Comparison of ENCODE assay signal across 1 fruit fly cellular context in the genomic region with DNA sequence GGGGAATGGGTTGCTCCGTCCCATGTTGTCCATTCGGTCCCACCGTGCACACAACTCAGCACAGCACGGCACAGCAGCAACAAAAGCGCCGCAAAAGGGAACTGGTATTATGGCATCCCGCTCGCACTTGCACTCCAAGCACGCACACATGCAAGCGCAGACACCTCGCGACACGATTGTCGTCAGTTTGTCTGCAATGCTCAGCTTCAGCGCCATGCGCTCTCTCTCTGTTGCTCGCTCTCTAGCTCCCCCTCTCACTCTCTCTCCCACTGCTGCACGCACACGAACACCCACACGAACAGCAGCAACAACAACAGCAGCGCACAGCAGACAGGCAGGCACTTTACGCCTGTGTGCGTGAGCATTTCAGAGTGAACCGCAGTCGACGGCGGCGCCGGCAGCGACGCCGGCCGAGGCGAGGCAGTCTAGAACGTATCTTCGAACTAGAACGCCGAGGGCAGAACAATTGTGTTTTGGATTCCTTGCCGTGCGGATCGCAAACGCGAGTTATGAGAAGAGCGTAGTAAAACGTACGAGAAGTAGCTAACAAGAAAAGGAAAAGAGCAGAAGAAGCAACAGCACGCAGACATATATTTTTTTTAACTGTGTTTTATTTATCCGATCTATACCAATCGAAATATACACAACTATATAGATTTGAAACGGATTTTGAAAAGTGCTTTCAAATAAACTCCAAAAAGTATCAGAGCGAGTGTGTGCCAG.
TF ChIP-seq lines count a peak whose summit lies in the region.

Gene brk (plus strand): TSS at position 462 of the 723 bp plus-strand sequence.

TF ChIP-seq in whole organism, embryonic, 481 proteins besides CTCF, POLR2A, EP300 and RAD21 (continued from another document and continues in another):
- TF ChIP-seq CG8388 (GFP tag; optimal IDR thresholded peaks at IDR 0.05; lab: Kevin White, UChicago), result no peak
- TF ChIP-seq CG14667 (GFP tag; IDR thresholded peaks at IDR 0.05; lab: Robert Waterston, UW), result no peak
- TF ChIP-seq dysf (GFP tag; IDR thresholded peaks at IDR 0.05; lab: Robert Waterston, UW), result no peak
- TF ChIP-seq CG9817 (tag; optimal IDR thresholded peaks at IDR 0.05; lab: Kevin White, UChicago), result no peak
- no peak for TF ChIP-seq CG11560 (tag; IDR thresholded peaks at IDR 0.05; lab: Robert Waterston, UW)
- TF ChIP-seq Doc2 (GFP tag; IDR thresholded peaks at IDR 0.05; lab: Robert Waterston, UW), result no peak
- TF ChIP-seq CG17612 (GFP tag; IDR thresholded peaks at IDR 0.05; lab: Robert Waterston, UW), result no peak
- no peak for TF ChIP-seq zf30C (GFP tag; optimal IDR thresholded peaks at IDR 0.05; lab: Kevin White, UChicago)
- no peak for TF ChIP-seq tx (GFP tag; optimal IDR thresholded peaks at IDR 0.05; lab: Kevin White, UChicago)
- no peak for TF ChIP-seq gfzf (GFP tag; optimal IDR thresholded peaks at IDR 0.05; lab: Kevin White, UChicago)
- TF ChIP-seq ftz-f1 (GFP tag; optimal IDR thresholded peaks at IDR 0.05; lab: Kevin White, UChicago), result peak; percentile 37
- no peak for TF ChIP-seq peb (GFP tag; IDR thresholded peaks at IDR 0.05; lab: Robert Waterston, UW)
- no peak for TF ChIP-seq fd64A (GFP tag; optimal IDR thresholded peaks at IDR 0.05; lab: Kevin White, UChicago)
- no peak for TF ChIP-seq CG17802 (tag; optimal IDR thresholded peaks at IDR 0.05; lab: Kevin White, UChicago)
- TF ChIP-seq CG7357 (GFP tag; IDR thresholded peaks at IDR 0.05; lab: Robert Waterston, UW), result no peak
- TF ChIP-seq wek (GFP tag; optimal IDR thresholded peaks at IDR 0.05; lab: Kevin White, UChicago), result no peak
- peak; percentile 45; the same call in 1 of the 2 replicates for TF ChIP-seq bbx (GFP tag; IDR thresholded peaks at IDR 0.05; lab: Robert Waterston, UW; ENCODE audit: partially characterized antibody)
- TF ChIP-seq eyg (GFP tag; optimal IDR thresholded peaks at IDR 0.05; lab: Kevin White, UChicago), result no peak
- no peak for TF ChIP-seq CG14710 (tag; optimal IDR thresholded peaks at IDR 0.05; lab: Kevin White, UChicago)
- no peak for TF ChIP-seq CG33213 (GFP tag; optimal IDR thresholded peaks at IDR 0.05; lab: Kevin White, UChicago)
- no peak for TF ChIP-seq nau (GFP tag; optimal IDR thresholded peaks at IDR 0.05; lab: Kevin White, UChicago)
- no peak for TF ChIP-seq CG12942 (GFP tag; optimal IDR thresholded peaks at IDR 0.05; lab: Kevin White, UChicago)
- peak; percentile 3 for TF ChIP-seq CG1529 (GFP tag; optimal IDR thresholded peaks at IDR 0.05; lab: Kevin White, UChicago)
- peak; percentile 91 for TF ChIP-seq CG4707 (GFP tag; optimal IDR thresholded peaks at IDR 0.05; lab: Kevin White, UChicago)
- TF ChIP-seq Bdp1 (GFP tag; optimal IDR thresholded peaks at IDR 0.05; lab: Kevin White, UChicago), result no peak
- TF ChIP-seq sna (GFP tag; IDR thresholded peaks at IDR 0.05; lab: Robert Waterston, UW; ENCODE audit: partially characterized antibody), result peak; percentile 50; the same call in 1 of the 2 replicates
- TF ChIP-seq fd96Cb (tag; optimal IDR thresholded peaks at IDR 0.05; lab: Kevin White, UChicago), result no peak
- TF ChIP-seq CG10979 (tag; optimal IDR thresholded peaks at IDR 0.05; lab: Kevin White, UChicago), result no peak
- no peak for TF ChIP-seq CkIIα-i1 (GFP tag; IDR thresholded peaks at IDR 0.05; lab: Robert Waterston, UW)
- no peak for TF ChIP-seq seq (GFP tag; IDR thresholded peaks at IDR 0.05; lab: Robert Waterston, UW)
- TF ChIP-seq CG15696 (tag; optimal IDR thresholded peaks at IDR 0.05; lab: Kevin White, UChicago), result no peak
- TF ChIP-seq CG10431 (GFP tag; optimal IDR thresholded peaks at IDR 0.05; lab: Kevin White, UChicago), result no peak
- TF ChIP-seq Hr51 (GFP tag; optimal IDR thresholded peaks at IDR 0.05; lab: Kevin White, UChicago), result no peak
- peak; percentile 2 for TF ChIP-seq lbe (GFP tag; optimal IDR thresholded peaks at IDR 0.05; lab: Kevin White, UChicago)
- no peak for TF ChIP-seq Pdp1 (GFP tag; optimal IDR thresholded peaks at IDR 0.05; lab: Kevin White, UChicago)
- TF ChIP-seq H2.0 (GFP tag; IDR thresholded peaks at IDR 0.05; lab: Robert Waterston, UW), result no peak
- TF ChIP-seq CG7271 (tag; optimal IDR thresholded peaks at IDR 0.05; lab: Kevin White, UChicago), result peak; percentile 39
- TF ChIP-seq tup (GFP tag; optimal IDR thresholded peaks at IDR 0.05; lab: Kevin White, UChicago), result no peak
- TF ChIP-seq NK7.1 (GFP tag; optimal IDR thresholded peaks at IDR 0.05; lab: Kevin White, UChicago), result no peak
- TF ChIP-seq CG15073 (GFP tag; optimal IDR thresholded peaks at IDR 0.05; lab: Kevin White, UChicago), result no peak
- TF ChIP-seq CG14050 (GFP tag; IDR thresholded peaks at IDR 0.05; lab: Robert Waterston, UW), result no peak
- TF ChIP-seq dan (GFP tag; IDR thresholded peaks at IDR 0.05; lab: Robert Waterston, UW), result no peak
- peak; percentile 93 for TF ChIP-seq CG1832 (GFP tag; optimal IDR thresholded peaks at IDR 0.05; lab: Kevin White, UChicago)
- no peak for TF ChIP-seq crp (GFP tag; optimal IDR thresholded peaks at IDR 0.05; lab: Kevin White, UChicago)
- no peak for TF ChIP-seq Dek (tag; optimal IDR thresholded peaks at IDR 0.05; lab: Kevin White, UChicago)
- no peak for TF ChIP-seq lab (GFP tag; optimal IDR thresholded peaks at IDR 0.05; lab: Kevin White, UChicago)
- no peak for TF ChIP-seq danr (GFP tag; IDR thresholded peaks at IDR 0.05; lab: Robert Waterston, UW)
- no peak for TF ChIP-seq HHEX (GFP tag; optimal IDR thresholded peaks at IDR 0.05; lab: Kevin White, UChicago)
- no peak for TF ChIP-seq ac (GFP tag; optimal IDR thresholded peaks at IDR 0.05; lab: Kevin White, UChicago)
- no peak for TF ChIP-seq Sox100B (GFP tag; optimal IDR thresholded peaks at IDR 0.05; lab: Kevin White, UChicago)
- no peak for TF ChIP-seq CG30431 (GFP tag; optimal IDR thresholded peaks at IDR 0.05; lab: Kevin White, UChicago)
- TF ChIP-seq Hr78 (GFP tag; optimal IDR thresholded peaks at IDR 0.05; lab: Kevin White, UChicago), result no peak
- no peak for TF ChIP-seq E2f2 (GFP tag; IDR thresholded peaks at IDR 0.05; lab: Robert Waterston, UW)
- peak; percentile 13 for TF ChIP-seq CG34376 (GFP tag; optimal IDR thresholded peaks at IDR 0.05; lab: Kevin White, UChicago)
- no peak for TF ChIP-seq mld (GFP tag; IDR thresholded peaks at IDR 0.05; lab: Robert Waterston, UW; ENCODE audit: partially characterized antibody)
- no peak for TF ChIP-seq CG16813 (GFP tag; IDR thresholded peaks at IDR 0.05; lab: Robert Waterston, UW; ENCODE audit: partially characterized antibody)
- no peak for TF ChIP-seq CG16863 (GFP tag; optimal IDR thresholded peaks at IDR 0.05; lab: Kevin White, UChicago)
- TF ChIP-seq gcm (GFP tag; optimal IDR thresholded peaks at IDR 0.05; lab: Kevin White, UChicago), result no peak
- TF ChIP-seq CG13624 (GFP tag; optimal IDR thresholded peaks at IDR 0.05; lab: Kevin White, UChicago), result no peak
- no peak for TF ChIP-seq sim (GFP tag; IDR thresholded peaks at IDR 0.05; lab: Robert Waterston, UW)
- no peak for TF ChIP-seq bowl (GFP tag; IDR thresholded peaks at IDR 0.05; lab: Robert Waterston, UW)
- TF ChIP-seq Hr39 (optimal IDR thresholded peaks at IDR 0.05; lab: Kevin White, UChicago), result no peak
- no peak for TF ChIP-seq CG9437 (GFP tag; optimal IDR thresholded peaks at IDR 0.05; lab: Kevin White, UChicago)
- TF ChIP-seq fru (optimal IDR thresholded peaks at IDR 0.05; lab: Kevin White, UChicago), result no peak
- no peak for TF ChIP-seq Dad (GFP tag; optimal IDR thresholded peaks at IDR 0.05; lab: Kevin White, UChicago)
- 0 out of 2 replicates have a peak, but pooled peaks have one; percentile 1 for TF ChIP-seq wdn (GFP tag; IDR thresholded peaks at IDR 0.05; lab: Robert Waterston, UW)
- TF ChIP-seq grn (GFP tag; optimal IDR thresholded peaks at IDR 0.05; lab: Kevin White, UChicago), result no peak
- no peak for TF ChIP-seq ttk (GFP tag; IDR thresholded peaks at IDR 0.05; lab: Robert Waterston, UW)
- peak; percentile 67 for TF ChIP-seq Aef1 (GFP tag; IDR thresholded peaks at IDR 0.05; lab: Robert Waterston, UW)
- no peak for TF ChIP-seq CG31441 (GFP tag; IDR thresholded peaks at IDR 0.05; lab: Robert Waterston, UW)
- TF ChIP-seq CG34422 (GFP tag; IDR thresholded peaks at IDR 0.05; lab: Robert Waterston, UW), result no peak
- TF ChIP-seq CG12299 (tag; optimal IDR thresholded peaks at IDR 0.05; lab: Kevin White, UChicago), result no peak
- no peak for TF ChIP-seq en (GFP tag; optimal IDR thresholded peaks at IDR 0.05; lab: Kevin White, UChicago)
- TF ChIP-seq CG17829 (tag; optimal IDR thresholded peaks at IDR 0.05; lab: Kevin White, UChicago), result peak; percentile 20
- no peak for TF ChIP-seq da (GFP tag; optimal IDR thresholded peaks at IDR 0.05; lab: Kevin White, UChicago)
- peak; percentile 86 for TF ChIP-seq D (optimal IDR thresholded peaks at IDR 0.05; lab: Kevin White, UChicago)
- no peak for TF ChIP-seq D (GFP tag; optimal IDR thresholded peaks at IDR 0.05; lab: Kevin White, UChicago)
- TF ChIP-seq cg (GFP tag; optimal IDR thresholded peaks at IDR 0.05; lab: Kevin White, UChicago), result peak; percentile 99
- TF ChIP-seq stwl (tag; optimal IDR thresholded peaks at IDR 0.05; lab: Kevin White, UChicago), result no peak
- TF ChIP-seq amos (GFP tag; IDR thresholded peaks at IDR 0.05; lab: Robert Waterston, UW; ENCODE audit: partially characterized antibody), result no peak
- TF ChIP-seq zen2 (GFP tag; IDR thresholded peaks at IDR 0.05; lab: Robert Waterston, UW; ENCODE audit: partially characterized antibody), result 0 out of 3 replicates have a peak, but pooled peaks have one; percentile 36
- no peak for TF ChIP-seq pb (GFP tag; optimal IDR thresholded peaks at IDR 0.05; lab: Kevin White, UChicago)
- TF ChIP-seq CG8765 (GFP tag; IDR thresholded peaks at IDR 0.05; lab: Robert Waterston, UW), result peak; percentile 87
- no peak for TF ChIP-seq mam (GFP tag; optimal IDR thresholded peaks at IDR 0.05; lab: Kevin White, UChicago)
- TF ChIP-seq CG7556 (GFP tag; optimal IDR thresholded peaks at IDR 0.05; lab: Kevin White, UChicago), result no peak
- 0 out of 2 replicates have a peak, but pooled peaks have one; percentile 67 for TF ChIP-seq rib (GFP tag; IDR thresholded peaks at IDR 0.05; lab: Robert Waterston, UW)
- no peak for TF ChIP-seq CG12155 (GFP tag; optimal IDR thresholded peaks at IDR 0.05; lab: Kevin White, UChicago)
- no peak for TF ChIP-seq CoRest (tag; optimal IDR thresholded peaks at IDR 0.05; lab: Kevin White, UChicago)
- peak; percentile 80 for TF ChIP-seq CG10321 (GFP tag; IDR thresholded peaks at IDR 0.05; lab: Robert Waterston, UW)
- no peak for TF ChIP-seq Sry-δ (GFP tag; optimal IDR thresholded peaks at IDR 0.05; lab: Kevin White, UChicago)
- no peak for TF ChIP-seq CG13775 (GFP tag; optimal IDR thresholded peaks at IDR 0.05; lab: Kevin White, UChicago)
- TF ChIP-seq Med (GFP tag; lab: Kevin White, UChicago), result peak; percentile 99
- no peak for TF ChIP-seq CG10147 (GFP tag; optimal IDR thresholded peaks at IDR 0.05; lab: Kevin White, UChicago)
- no peak for TF ChIP-seq so (GFP tag; IDR thresholded peaks at IDR 0.05; lab: Robert Waterston, UW)
- peak; percentile 41 for TF ChIP-seq gro (GFP tag; optimal IDR thresholded peaks at IDR 0.05; lab: Kevin White, UChicago)
- TF ChIP-seq CHES-1-like (GFP tag; optimal IDR thresholded peaks at IDR 0.05; lab: Kevin White, UChicago), result no peak
- TF ChIP-seq CG11723 (GFP tag; optimal IDR thresholded peaks at IDR 0.05; lab: Kevin White, UChicago), result no peak
- TF ChIP-seq br (optimal IDR thresholded peaks at IDR 0.05; lab: Kevin White, UChicago), result no peak
- TF ChIP-seq onecut (GFP tag; IDR thresholded peaks at IDR 0.05; lab: Robert Waterston, UW), result no peak
- TF ChIP-seq CG10565 (GFP tag; optimal IDR thresholded peaks at IDR 0.05; lab: Kevin White, UChicago), result no peak
- no peak for TF ChIP-seq pan (optimal IDR thresholded peaks at IDR 0.05; lab: Kevin White, UChicago)
- peak in 1 of 2 experiments; percentile 37 for TF ChIP-seq pan (GFP tag; optimal IDR thresholded peaks at IDR 0.05 in 1 of 2, IDR thresholded peaks at IDR 0.05 in 1 of 2)
- peak; percentile 91 for TF ChIP-seq sens (GFP tag; lab: Kevin White, UChicago)
- no peak for TF ChIP-seq pfk (GFP tag; optimal IDR thresholded peaks at IDR 0.05; lab: Kevin White, UChicago)
- no peak for TF ChIP-seq Mes4 (GFP tag; optimal IDR thresholded peaks at IDR 0.05; lab: Kevin White, UChicago)
- TF ChIP-seq cad (GFP tag; optimal IDR thresholded peaks at IDR 0.05; lab: Kevin White, UChicago), result no peak
- no peak for TF ChIP-seq schlank (tag; optimal IDR thresholded peaks at IDR 0.05; lab: Kevin White, UChicago)
- TF ChIP-seq CG2712 (tag; optimal IDR thresholded peaks at IDR 0.05; lab: Kevin White, UChicago), result no peak
- TF ChIP-seq kni (GFP tag; optimal IDR thresholded peaks at IDR 0.05; lab: Kevin White, UChicago), result peak; percentile 89
- TF ChIP-seq Gsc (GFP tag; IDR thresholded peaks at IDR 0.05; lab: Robert Waterston, UW), result no peak
- TF ChIP-seq disco-r (GFP tag; optimal IDR thresholded peaks at IDR 0.05; lab: Kevin White, UChicago), result no peak
- TF ChIP-seq CG9609 (GFP tag; optimal IDR thresholded peaks at IDR 0.05; lab: Kevin White, UChicago), result no peak
- no peak for TF ChIP-seq Lim3 (GFP tag; IDR thresholded peaks at IDR 0.05; lab: Robert Waterston, UW)
- no peak; the same call in 1 of the 2 replicates for TF ChIP-seq NFAT (GFP tag; IDR thresholded peaks at IDR 0.05; lab: Robert Waterston, UW)
- TF ChIP-seq ash1 (GFP tag; optimal IDR thresholded peaks at IDR 0.05; lab: Kevin White, UChicago), result no peak
- TF ChIP-seq Scr (GFP tag; IDR thresholded peaks at IDR 0.05; lab: Robert Waterston, UW; ENCODE audit: partially characterized antibody), result 0 out of 2 replicates have a peak, but pooled peaks have one; percentile 34
- TF ChIP-seq Taf1 (GFP tag; IDR thresholded peaks at IDR 0.05; lab: Robert Waterston, UW), result no peak
- TF ChIP-seq Awh (GFP tag; IDR thresholded peaks at IDR 0.05; lab: Robert Waterston, UW), result no peak
- no peak for TF ChIP-seq esg (GFP tag; conservative IDR thresholded peaks at IDR 0.05; lab: Robert Waterston, UW)
- TF ChIP-seq Rx (GFP tag; IDR thresholded peaks at IDR 0.05; lab: Robert Waterston, UW), result no peak
- TF ChIP-seq otp (GFP tag; IDR thresholded peaks at IDR 0.05; lab: Robert Waterston, UW), result no peak
- TF ChIP-seq CG33557 (GFP tag; optimal IDR thresholded peaks at IDR 0.05; lab: Kevin White, UChicago), result no peak
- TF ChIP-seq CG1647 (GFP tag; optimal IDR thresholded peaks at IDR 0.05; lab: Kevin White, UChicago), result no peak
- no peak for TF ChIP-seq Hmx (GFP tag; optimal IDR thresholded peaks at IDR 0.05; lab: Kevin White, UChicago)
- TF ChIP-seq bsh (GFP tag; optimal IDR thresholded peaks at IDR 0.05; lab: Kevin White, UChicago), result no peak
- TF ChIP-seq CG5180 (GFP tag; optimal IDR thresholded peaks at IDR 0.05; lab: Kevin White, UChicago), result peak; percentile 73
- TF ChIP-seq CG30020 (tag; optimal IDR thresholded peaks at IDR 0.05; lab: Kevin White, UChicago), result no peak
- no peak for TF ChIP-seq inv (GFP tag; IDR thresholded peaks at IDR 0.05; lab: Robert Waterston, UW; ENCODE audit: partially characterized antibody)
